Worm (Caenorhabditis elegans) whole organism, young adult: ENCODE results near the gene tbc-9.

Source experiments
- B0019.2 ChIP-seq: fragments of 200-800 bp; sonication (Bioruptor generic); conservative IDR thresholded peaks from 2 replicates; pipeline ENCODE4 v1.3.6; 2022; ENCODE audit warnings: missing genetic modification reagents, missing genetic modification characterization, missing compliant biosample characterization
- B0261.1 ChIP-seq: sonication (generic microtip); optimal IDR thresholded peaks from 2 replicates; lab custom pipeline; 2016; ENCODE audit warnings: mild to moderate bottlenecking, missing genetic modification characterization, moderate library complexity, missing compliant biosample characterization
- B0336.3 ChIP-seq: fragments of 200-800 bp; sonication (Bioruptor generic); IDR thresholded peaks from 2 replicates; pipeline ENCODE4 v1.3.6; 2022; ENCODE audit warnings: missing genetic modification characterization, missing compliant biosample characterization
- C06A6.2 ChIP-seq: fragments of 200-800 bp; sonication (Bioruptor generic); conservative IDR thresholded peaks from 2 replicates; pipeline ENCODE4 v1.3.6; 2022; ENCODE audit warnings: missing genetic modification characterization, missing compliant biosample characterization
- C17E4.6 ChIP-seq: fragments of 200-800 bp; sonication (Bioruptor generic); IDR thresholded peaks from 2 replicates; pipeline ENCODE4 v1.3.6; 2022; ENCODE audit warnings: missing genetic modification reagents, missing genetic modification characterization, missing compliant biosample characterization
- D2030.7 ChIP-seq: fragments of 200-800 bp; sonication (Bioruptor generic); IDR thresholded peaks from 2 replicates; pipeline ENCODE4 v1.3.6; 2022; ENCODE audit warnings: missing genetic modification reagents, missing genetic modification characterization, missing compliant biosample characterization
- F10E7.11 ChIP-seq: sonication (generic microtip); optimal IDR thresholded peaks from 2 replicates; lab custom pipeline; 2017; ENCODE audit warnings: mild to moderate bottlenecking, missing genetic modification characterization, moderate library complexity, missing compliant biosample characterization
- F22D6.2 ChIP-seq: sonication (generic microtip); optimal IDR thresholded peaks from 2 replicates; lab custom pipeline; 2016; ENCODE audit warnings: mild to moderate bottlenecking, missing genetic modification characterization, missing compliant biosample characterization
- F33H1.4 ChIP-seq: fragments of 200-800 bp; sonication (Bioruptor generic); IDR thresholded peaks from 2 replicates; pipeline ENCODE4 v1.3.6; 2022; ENCODE audit warnings: missing genetic modification reagents, missing genetic modification characterization, missing compliant biosample characterization
- F39B2.1 ChIP-seq: fragments of 200-800 bp; sonication (Bioruptor generic); IDR thresholded peaks from 2 replicates; pipeline ENCODE4 v1.3.6; 2022; ENCODE audit warnings: missing genetic modification reagents, missing genetic modification characterization, missing compliant biosample characterization
- F49E8.2 ChIP-seq: sonication (generic microtip); optimal IDR thresholded peaks from 3 replicates; lab custom pipeline; 2017; ENCODE audit warnings: missing genetic modification characterization, mild to moderate bottlenecking, missing compliant biosample characterization, antibody characterized with exemption, moderate library complexity; ENCODE audit not compliant: insufficient read depth
- F52B5.7 ChIP-seq: sonication (generic microtip); optimal IDR thresholded peaks from 2 replicates; lab custom pipeline; 2016; ENCODE audit warnings: mild to moderate bottlenecking, missing genetic modification characterization, missing compliant biosample characterization
- F57C9.4 ChIP-seq: sonication (generic microtip); optimal IDR thresholded peaks from 2 replicates; lab custom pipeline; 2017; ENCODE audit warnings: mild to moderate bottlenecking, missing genetic modification characterization, missing compliant biosample characterization
- T07F8.4 ChIP-seq: sonication (generic microtip); optimal IDR thresholded peaks from 2 replicates; lab custom pipeline; 2016; ENCODE audit warnings: mild to moderate bottlenecking, missing genetic modification characterization, moderate library complexity, missing compliant biosample characterization
- Y53G8AR.9 ChIP-seq: fragments of 200-800 bp; sonication (Bioruptor generic); conservative IDR thresholded peaks from 2 replicates; pipeline ENCODE4 v1.3.6; 2022; ENCODE audit warnings: missing genetic modification reagents, missing genetic modification characterization, missing compliant biosample characterization
- Y56A3A.18 ChIP-seq: fragments of 200-800 bp; sonication (Bioruptor generic); IDR thresholded peaks from 2 replicates; pipeline ENCODE4 v1.3.6; 2022; ENCODE audit warnings: missing genetic modification reagents, missing genetic modification characterization, missing compliant biosample characterization
- Y79H2A.3 ChIP-seq: fragments of 200-800 bp; sonication (Bioruptor generic); conservative IDR thresholded peaks from 2 replicates; pipeline ENCODE4 v1.3.6; 2022; ENCODE audit warnings: missing genetic modification reagents, missing genetic modification characterization, missing compliant biosample characterization
- Y95B8A.8 ChIP-seq: fragments of 200-800 bp; sonication (Bioruptor generic); IDR thresholded peaks from 2 replicates; pipeline ENCODE4 v1.3.6; 2022; ENCODE audit warnings: missing genetic modification reagents, missing genetic modification characterization, missing compliant biosample characterization
- aptf-3 ChIP-seq: fragments of 200-800 bp; sonication (Bioruptor generic); IDR thresholded peaks from 2 replicates; pipeline ENCODE4 v1.3.6; 2022; ENCODE audit warnings: missing genetic modification characterization, missing compliant biosample characterization
- atf-7 ChIP-seq: sonication (generic microtip); optimal IDR thresholded peaks from 2 replicates; lab custom pipeline; 2017; ENCODE audit warnings: mild to moderate bottlenecking, missing genetic modification characterization, missing compliant biosample characterization
- athp-1 ChIP-seq: sonication (generic microtip); optimal IDR thresholded peaks from 2 replicates; lab custom pipeline; 2017; ENCODE audit warnings: mild to moderate bottlenecking, missing genetic modification characterization, missing compliant biosample characterization
- attf-3 ChIP-seq: fragments of 200-800 bp; sonication (Bioruptor generic); conservative IDR thresholded peaks from 2 replicates; pipeline ENCODE4 v1.3.6; 2022; ENCODE audit warnings: missing genetic modification reagents, missing genetic modification characterization, missing compliant biosample characterization
- cebp-1 ChIP-seq, 2 experiments: fragments of 200-800 bp in 1 of 2; sonication (Bioruptor generic) in 1 of 2; sonication (generic microtip) in 1 of 2; IDR thresholded peaks in 1 of 2; optimal IDR thresholded peaks in 1 of 2; 2 replicates each; pipeline versions ENCODE4 v1.3.6 to Lab custom; 2017 to 2022; ENCODE audit warnings: missing compliant biosample characterization in 2 of 2, missing genetic modification characterization in 2 of 2, mild to moderate bottlenecking in 1 of 2, missing genetic modification reagents in 1 of 2, moderate library complexity in 1 of 2
- cebp-2 ChIP-seq: fragments of 200-800 bp; sonication (Bioruptor generic); IDR thresholded peaks from 2 replicates; pipeline ENCODE4 v1.3.6; 2022; ENCODE audit warnings: missing genetic modification characterization, missing compliant biosample characterization
- egrh-3 ChIP-seq: fragments of 200-800 bp; sonication (Bioruptor generic); IDR thresholded peaks from 2 replicates; pipeline ENCODE4 v1.3.6; 2022; ENCODE audit warnings: missing genetic modification reagents, missing genetic modification characterization, missing compliant biosample characterization
- him-1 ChIP-seq: sonication (generic microtip); optimal IDR thresholded peaks from 2 replicates; lab custom pipeline; 2016; ENCODE audit warnings: missing genotype, missing genetic modification reagents, missing genetic modification characterization, missing compliant biosample characterization
- hmg-1.2 ChIP-seq: fragments of 200-800 bp; sonication (Bioruptor generic); IDR thresholded peaks from 2 replicates; pipeline ENCODE4 v1.3.6; 2022; ENCODE audit warnings: missing genetic modification reagents, missing genetic modification characterization, missing compliant biosample characterization
- hmg-20 ChIP-seq: fragments of 200-800 bp; sonication (Bioruptor generic); IDR thresholded peaks from 2 replicates; pipeline ENCODE4 v1.3.6; 2022; ENCODE audit warnings: missing genetic modification reagents, missing genetic modification characterization, missing compliant biosample characterization
- hsf-1 ChIP-seq: fragments of 200-800 bp; sonication (Bioruptor generic); IDR thresholded peaks from 2 replicates; pipeline ENCODE4 v1.3.6; 2022; ENCODE audit warnings: missing genetic modification reagents, missing genetic modification characterization, missing compliant biosample characterization
- let-607 ChIP-seq, 2 experiments: fragments of 200-800 bp in 1 of 2; sonication (Bioruptor generic) in 1 of 2; sonication (generic microtip) in 1 of 2; optimal IDR thresholded peaks; 2 replicates each; lab custom pipeline; 2016 to 2018; ENCODE audit warnings: mild to moderate bottlenecking in 2 of 2, missing compliant biosample characterization in 2 of 2, missing genetic modification characterization in 2 of 2, moderate library complexity in 2 of 2, missing genotype in 1 of 2
- lin-26 ChIP-seq: fragments of 200-800 bp; sonication (Bioruptor generic); IDR thresholded peaks from 2 replicates; pipeline ENCODE4 v1.3.6; 2022; ENCODE audit warnings: missing genetic modification reagents, missing genetic modification characterization, missing compliant biosample characterization
- lir-1 ChIP-seq: fragments of 200-800 bp; sonication (Bioruptor generic); conservative IDR thresholded peaks from 2 replicates; pipeline ENCODE4 v1.3.6; 2022; ENCODE audit warnings: missing genetic modification reagents, missing genetic modification characterization, missing compliant biosample characterization
- madf-3 ChIP-seq: fragments of 200-800 bp; sonication (Bioruptor generic); IDR thresholded peaks from 2 replicates; pipeline ENCODE4 v1.3.6; 2022; ENCODE audit warnings: missing genetic modification reagents, missing genetic modification characterization, missing compliant biosample characterization
- mcd-1 ChIP-seq: fragments of 200-800 bp; sonication (Bioruptor generic); IDR thresholded peaks from 2 replicates; pipeline ENCODE4 v1.3.6; 2022; ENCODE audit warnings: missing genetic modification reagents, missing genetic modification characterization, missing compliant biosample characterization
- nfya-2 ChIP-seq: fragments of 200-800 bp; sonication (Bioruptor generic); IDR thresholded peaks from 2 replicates; pipeline ENCODE4 v1.3.6; 2022; ENCODE audit warnings: missing genetic modification reagents, missing genetic modification characterization, missing compliant biosample characterization
- pbrm-1 ChIP-seq: fragments of 200-800 bp; sonication (Bioruptor generic); IDR thresholded peaks from 2 replicates; pipeline ENCODE4 v1.3.6; 2022; ENCODE audit warnings: missing genetic modification reagents, missing genetic modification characterization, missing compliant biosample characterization
- rcor-1 ChIP-seq: fragments of 200-800 bp; sonication (Bioruptor generic); IDR thresholded peaks from 2 replicates; pipeline ENCODE4 v1.3.6; 2022; ENCODE audit warnings: missing genetic modification reagents, missing genetic modification characterization, missing compliant biosample characterization
- sdz-38 ChIP-seq: sonication (generic microtip); optimal IDR thresholded peaks from 2 replicates; lab custom pipeline; 2016; ENCODE audit warnings: missing genotype, missing genetic modification characterization, missing compliant biosample characterization
- snpc-1.1 ChIP-seq: sonication (generic microtip); optimal IDR thresholded peaks from 2 replicates; lab custom pipeline; 2017; ENCODE audit warnings: missing genetic modification characterization, mild to moderate bottlenecking, missing compliant biosample characterization, antibody characterized with exemption, moderate library complexity, missing genotype, missing genetic modification reagents; ENCODE audit not compliant: insufficient read depth
- snpc-3.4 ChIP-seq: sonication (generic microtip); optimal IDR thresholded peaks from 2 replicates; lab custom pipeline; 2017; ENCODE audit warnings: missing genetic modification characterization, mild to moderate bottlenecking, missing compliant biosample characterization, antibody characterized with exemption, moderate library complexity, missing genotype, missing genetic modification reagents
- somi-1 ChIP-seq: fragments of 200-800 bp; sonication (Bioruptor generic); optimal IDR thresholded peaks from 2 replicates; lab custom pipeline; 2018; ENCODE audit warnings: mild to moderate bottlenecking, missing genetic modification characterization, missing compliant biosample characterization
- tlf-1 ChIP-seq: fragments of 200-800 bp; sonication (Bioruptor generic); optimal IDR thresholded peaks from 2 replicates; lab custom pipeline; 2018; ENCODE audit warnings: mild to moderate bottlenecking, missing genetic modification characterization, missing compliant biosample characterization
- xnd-1 ChIP-seq: sonication (generic microtip); optimal IDR thresholded peaks from 2 replicates; lab custom pipeline; 2016; ENCODE audit warnings: missing genotype, missing genetic modification reagents, missing genetic modification characterization, missing compliant biosample characterization
- ztf-18 ChIP-seq: sonication (generic microtip); optimal IDR thresholded peaks from 2 replicates; lab custom pipeline; 2016; ENCODE audit warnings: missing genotype, mild to moderate bottlenecking, missing genetic modification characterization, missing compliant biosample characterization
- ztf-25 ChIP-seq: fragments of 200-800 bp; sonication (Bioruptor generic); IDR thresholded peaks from 2 replicates; pipeline ENCODE4 v1.3.6; 2022; ENCODE audit warnings: missing genetic modification reagents, missing genetic modification characterization, missing compliant biosample characterization
- ztf-26 ChIP-seq: sonication (generic microtip); optimal IDR thresholded peaks from 2 replicates; lab custom pipeline; 2017; ENCODE audit warnings: missing genetic modification characterization, missing compliant biosample characterization
- ztf-3 ChIP-seq: fragments of 200-800 bp; sonication (Bioruptor generic); optimal IDR thresholded peaks from 2 replicates; lab custom pipeline; 2018; ENCODE audit warnings: mild to moderate bottlenecking, missing genetic modification characterization, missing compliant biosample characterization

The tbc-9 gene

ce11 chrIV:13510049-13510448 lies 7.4 kb upstream of the tbc-9 start (continued):
- 0 out of 2 replicates have a peak, but pooled peaks have one; percentile 54 for TF ChIP-seq C17E4.6
- peak; percentile 44 for TF ChIP-seq snpc-3.4
- no peak for TF ChIP-seq let-607 (tag; optimal IDR thresholded peaks at IDR 0.05; lab: Kevin White, UChicago)
- TF ChIP-seq ztf-18 (tag; lab: Kevin White, UChicago): peak; percentile 33
- TF ChIP-seq pbrm-1: peak; percentile 29; the same call in 1 of the 2 replicates
- no peak for TF ChIP-seq egrh-3 (GFP tag; lab: Robert Waterston, UW)
- TF ChIP-seq F10E7.11 (tag; lab: Kevin White, UChicago): peak; percentile 30
- TF ChIP-seq F57C9.4 (tag; lab: Kevin White, UChicago): no peak
- TF ChIP-seq nfya-2 (GFP tag; lab: Robert Waterston, UW): 0 out of 2 replicates have a peak, but pooled peaks have one; percentile 30
- TF ChIP-seq lin-26: peak; percentile 74; the same call in 1 of the 2 replicates
- no peak for TF ChIP-seq ztf-26 (tag; lab: Kevin White, UChicago)
- no peak for TF ChIP-seq C06A6.2 (GFP tag; lab: Robert Waterston, UW)
- peak; percentile 76 for TF ChIP-seq hsf-1
- no peak for TF ChIP-seq B0019.2 (GFP tag; lab: Robert Waterston, UW)
- peak; percentile 63 for TF ChIP-seq D2030.7 (GFP tag; lab: Robert Waterston, UW)
- TF ChIP-seq F22D6.2: no peak
- peak; percentile 62 for TF ChIP-seq him-1 (tag; lab: Kevin White, UChicago)
- peak; percentile 24; the same call in 1 of the 2 replicates for TF ChIP-seq hmg-1.2 (GFP tag; lab: Robert Waterston, UW)
- TF ChIP-seq snpc-1.1 (tag; lab: Kevin White, UChicago): peak; percentile 47
- peak; percentile 31 for TF ChIP-seq tlf-1
- no peak for TF ChIP-seq mcd-1 (GFP tag; lab: Robert Waterston, UW)
- peak; percentile 78; the same call in 1 of the 2 replicates for TF ChIP-seq B0336.3 (GFP tag; lab: Robert Waterston, UW)
- no peak for TF ChIP-seq sdz-38 (tag; lab: Kevin White, UChicago)
- 0 out of 2 replicates have a peak, but pooled peaks have one; percentile 27 for TF ChIP-seq ztf-25 (GFP tag; lab: Robert Waterston, UW)
- no peak for TF ChIP-seq cebp-1 (GFP tag; IDR thresholded peaks at IDR 0.05; lab: Robert Waterston, UW)
- TF ChIP-seq cebp-1 (tag; optimal IDR thresholded peaks at IDR 0.05; lab: Kevin White, UChicago): peak; percentile 38
- TF ChIP-seq ztf-3 (GFP tag; lab: Kevin White, UChicago): no peak
- no peak for TF ChIP-seq somi-1 (GFP tag; lab: Kevin White, UChicago)
- TF ChIP-seq B0261.1: no peak
- TF ChIP-seq Y53G8AR.9 (GFP tag; lab: Robert Waterston, UW): peak; percentile 76; the same call in 1 of the 2 replicates
- no peak for TF ChIP-seq attf-3 (GFP tag; lab: Robert Waterston, UW)
- TF ChIP-seq madf-3 (GFP tag; lab: Robert Waterston, UW): 0 out of 2 replicates have a peak, but pooled peaks have one; percentile 2
- peak; percentile 34 for TF ChIP-seq F52B5.7 (tag; lab: Kevin White, UChicago)
- no peak for TF ChIP-seq hmg-20 (GFP tag; lab: Robert Waterston, UW)
- TF ChIP-seq F33H1.4 (GFP tag; lab: Robert Waterston, UW): 0 out of 2 replicates have a peak, but pooled peaks have one; percentile 20
- TF ChIP-seq aptf-3 (GFP tag; lab: Robert Waterston, UW): no peak
- no peak for TF ChIP-seq lir-1 (GFP tag; lab: Robert Waterston, UW)
- peak; percentile 65; the same call in 1 of the 2 replicates for TF ChIP-seq Y95B8A.8 (GFP tag; lab: Robert Waterston, UW)
- peak; percentile 48 for TF ChIP-seq xnd-1 (tag; lab: Kevin White, UChicago)
- TF ChIP-seq F39B2.1 (GFP tag; lab: Robert Waterston, UW): peak; percentile 25; the same call in 1 of the 2 replicates
- peak; percentile 14; the same call in 1 of the 2 replicates for TF ChIP-seq Y56A3A.18 (GFP tag; lab: Robert Waterston, UW)
- peak; percentile 66 for TF ChIP-seq F49E8.2 (tag; lab: Kevin White, UChicago)
- TF ChIP-seq T07F8.4 (tag; lab: Kevin White, UChicago): no peak
- TF ChIP-seq atf-7: peak; percentile 3
- 0 out of 2 replicates have a peak, but pooled peaks have one; percentile 18 for TF ChIP-seq cebp-2 (GFP tag; lab: Robert Waterston, UW)
- TF ChIP-seq athp-1 (tag; lab: Kevin White, UChicago): peak; percentile 61
- peak; percentile 87 for TF ChIP-seq Y79H2A.3
- peak; percentile 44 for TF ChIP-seq rcor-1 (GFP tag; lab: Robert Waterston, UW)
